Fruit fly (Drosophila melanogaster) whole organism, embryonic: Measurements from ENCODE around the gene Tfb4.

Experiments used
- Atf-2 ChIP-seq: fragments of 200-800 bp; sonication (Bioruptor generic); optimal IDR thresholded peaks from 2 replicates; lab custom pipeline; 2016; ENCODE audit warnings: missing biosample characterization, missing genetic modification characterization
- CG12769 ChIP-seq: fragments of 200-800 bp; sonication (Bioruptor generic); optimal IDR thresholded peaks from 2 replicates; lab custom pipeline; 2019; ENCODE audit warnings: missing biosample characterization, mild to moderate bottlenecking, missing genetic modification characterization, moderate library complexity
- CG14050 ChIP-seq: fragments of 200-800 bp; sonication (Bioruptor generic); IDR thresholded peaks from 3 replicates; pipeline ENCODE4 v1.3.6; 2022; ENCODE audit warnings: missing biosample characterization, missing genetic modification characterization
- CG15269 ChIP-seq: fragments of 200-800 bp; sonication (Bioruptor generic); optimal IDR thresholded peaks from 2 replicates; lab custom pipeline; 2018; ENCODE audit warnings: missing biosample characterization, mild to moderate bottlenecking, missing genetic modification characterization, moderate library complexity
- CG1529 ChIP-seq: fragments of 200-800 bp; sonication (Bioruptor generic); optimal IDR thresholded peaks from 3 replicates; lab custom pipeline; 2018; ENCODE audit warnings: missing biosample characterization, missing genetic modification characterization
- CG15479 ChIP-seq: fragments of 200-800 bp; sonication (Bioruptor generic); optimal IDR thresholded peaks from 3 replicates; lab custom pipeline; 2019; ENCODE audit warnings: missing biosample characterization, mild to moderate bottlenecking, missing genetic modification characterization, moderate library complexity
- CG16813 ChIP-seq: fragments of 200-800 bp; sonication (Bioruptor generic); IDR thresholded peaks from 3 replicates; pipeline ENCODE4 v1.3.6; 2022; ENCODE audit warnings: missing biosample characterization, missing genetic modification characterization; ENCODE audit not compliant: partially characterized antibody
- CG2120 ChIP-seq: fragments of 200-800 bp; sonication (Bioruptor generic); optimal IDR thresholded peaks from 3 replicates; lab custom pipeline; 2016; ENCODE audit warnings: missing biosample characterization, missing genetic modification characterization
- CG2199 ChIP-seq: fragments of 200-800 bp; sonication (Bioruptor generic); IDR thresholded peaks from 3 replicates; pipeline ENCODE4 v1.3.6; 2022; ENCODE audit warnings: missing biosample characterization, missing genetic modification characterization
- CG2712 ChIP-seq: fragments of 200-800 bp; optimal IDR thresholded peaks from 3 replicates; lab custom pipeline; 2019; ENCODE audit warnings: missing biosample characterization, mild to moderate bottlenecking, missing genetic modification characterization, moderate library complexity
- CG3065 ChIP-seq: fragments of 200-800 bp; sonication (Bioruptor generic); optimal IDR thresholded peaks from 2 replicates; lab custom pipeline; 2016; ENCODE audit warnings: missing biosample characterization, missing genetic modification characterization
- CG3281 ChIP-seq: fragments of 200-800 bp; sonication (Bioruptor generic); optimal IDR thresholded peaks from 3 replicates; lab custom pipeline; 2017; ENCODE audit warnings: missing biosample characterization, mild to moderate bottlenecking, missing genetic modification characterization
- CG3407 ChIP-seq: fragments of 200-800 bp; sonication (Bioruptor generic); optimal IDR thresholded peaks from 2 replicates; lab custom pipeline; 2018; ENCODE audit warnings: missing biosample characterization, mild to moderate bottlenecking, missing genetic modification characterization
- CG3847 ChIP-seq: fragments of 200-800 bp; sonication (Bioruptor generic); IDR thresholded peaks from 2 replicates; pipeline ENCODE4 v1.3.6; 2022; ENCODE audit warnings: missing biosample characterization, missing genetic modification characterization
- CG4282 ChIP-seq: fragments of 200-800 bp; sonication (Bioruptor generic); optimal IDR thresholded peaks from 2 replicates; lab custom pipeline; 2016; ENCODE audit warnings: missing biosample characterization, missing genetic modification characterization
- CG7839 ChIP-seq: fragments of 200-800 bp; sonication (Bioruptor generic); optimal IDR thresholded peaks from 3 replicates; lab custom pipeline; 2018; ENCODE audit warnings: missing biosample characterization, mild to moderate bottlenecking, missing genetic modification characterization, moderate library complexity
- CG8290 ChIP-seq, 3 experiments: fragments of 200-800 bp; sonication (Bioruptor generic); optimal IDR thresholded peaks; 2 replicates each; lab custom pipeline; 2016 to 2019; ENCODE audit warnings: missing biosample characterization in 3 of 3, missing genetic modification characterization in 3 of 3, mild to moderate bottlenecking in 2 of 3, moderate library complexity in 1 of 3
- CG8359 ChIP-seq: fragments of 200-800 bp; sonication (Bioruptor generic); optimal IDR thresholded peaks from 2 replicates; lab custom pipeline; 2017; ENCODE audit warnings: missing biosample characterization, mild to moderate bottlenecking, missing genetic modification characterization, borderline replicate concordance
- CTCF ChIP-seq: fragments of 200-800 bp; sonication (Bioruptor generic); optimal IDR thresholded peaks from 2 replicates; lab custom pipeline; 2017; ENCODE audit warnings: missing biosample characterization, mild to moderate bottlenecking, missing genetic modification characterization, moderate library complexity
- E2f1 ChIP-seq: fragments of 200-800 bp; sonication (Bioruptor generic); IDR thresholded peaks from 2 replicates; pipeline ENCODE4 v1.3.6; 2022; ENCODE audit warnings: missing biosample characterization, missing genetic modification characterization
- E2f2 ChIP-seq: fragments of 200-800 bp; sonication (Bioruptor generic); IDR thresholded peaks from 2 replicates; pipeline ENCODE4 v1.3.6; 2022; ENCODE audit warnings: missing biosample characterization, missing genetic modification characterization
- ERR ChIP-seq: fragments of 200-800 bp; sonication (Bioruptor generic); optimal IDR thresholded peaks from 2 replicates; lab custom pipeline; 2016; ENCODE audit warnings: missing biosample characterization, missing genetic modification characterization
- Ets65A ChIP-seq: fragments of 200-800 bp; sonication (Bioruptor generic); peaks from one replicate; lab custom pipeline; 2016; ENCODE audit warnings: missing biosample characterization, missing genetic modification characterization
- GATAe ChIP-seq: fragments of 200-800 bp; sonication (Bioruptor generic); conservative IDR thresholded peaks from 2 replicates; pipeline ENCODE4 v1.3.6; 2022; ENCODE audit warnings: missing biosample characterization, missing genetic modification characterization
- Kr ChIP-seq: fragments of 200-800 bp; sonication (Bioruptor generic); optimal IDR thresholded peaks from 2 replicates; lab custom pipeline; 2017; ENCODE audit warnings: missing biosample characterization, mild to moderate bottlenecking, missing genetic modification characterization
- Lhr ChIP-seq: fragments of 200-800 bp; sonication (Bioruptor generic); optimal IDR thresholded peaks from 3 replicates; lab custom pipeline; 2017; ENCODE audit warnings: mild to moderate bottlenecking, missing biosample characterization, missing genetic modification reagents, missing genetic modification characterization
- Max ChIP-seq: fragments of 200-800 bp; sonication (Bioruptor generic); optimal IDR thresholded peaks from 2 replicates; lab custom pipeline; 2016; ENCODE audit warnings: missing biosample characterization, mild to moderate bottlenecking, missing genetic modification characterization
- NfI ChIP-seq: fragments of 200-800 bp; sonication (Bioruptor generic); optimal IDR thresholded peaks from 3 replicates; lab custom pipeline; 2018; ENCODE audit warnings: missing biosample characterization, mild to moderate bottlenecking, missing genetic modification characterization, moderate library complexity
- Opbp ChIP-seq: fragments of 200-800 bp; sonication (Bioruptor generic); IDR thresholded peaks from 3 replicates; pipeline ENCODE4 v1.3.6; 2022; ENCODE audit warnings: missing biosample characterization, missing genetic modification characterization; ENCODE audit not compliant: partially characterized antibody
- Poxn ChIP-seq: fragments of 200-800 bp; sonication (Bioruptor generic); IDR thresholded peaks from 2 replicates; pipeline ENCODE4 v1.3.6; 2022; ENCODE audit warnings: missing biosample characterization, missing genetic modification characterization
- Vsx1 ChIP-seq: fragments of 200-800 bp; sonication (Bioruptor generic); optimal IDR thresholded peaks from 2 replicates; lab custom pipeline; 2017; ENCODE audit warnings: missing biosample characterization, mild to moderate bottlenecking, missing genetic modification characterization, missing genetic modification reagents
- YL-1 ChIP-seq: fragments of 200-800 bp; sonication (Bioruptor generic); optimal IDR thresholded peaks from 3 replicates; lab custom pipeline; 2017; ENCODE audit warnings: missing biosample characterization, mild to moderate bottlenecking, missing genetic modification characterization
- aop ChIP-seq: fragments of 200-800 bp; sonication (Bioruptor generic); IDR thresholded peaks from 2 replicates; pipeline ENCODE4 v1.3.6; 2022; ENCODE audit warnings: missing biosample characterization, missing genetic modification characterization
- chinmo ChIP-seq: fragments of 200-800 bp; sonication (Bioruptor generic); IDR thresholded peaks from 4 replicates; pipeline ENCODE4 v1.3.6; 2022; ENCODE audit warnings: missing biosample characterization, missing genetic modification characterization; ENCODE audit not compliant: partially characterized antibody
- cwo ChIP-seq: fragments of 200-800 bp; sonication (Bioruptor generic); optimal IDR thresholded peaks from 3 replicates; lab custom pipeline; 2017; ENCODE audit warnings: missing biosample characterization, missing genetic modification characterization, mild to moderate bottlenecking, moderate library complexity, missing genetic modification reagents
- fd3F ChIP-seq: fragments of 200-800 bp; sonication (Bioruptor generic); optimal IDR thresholded peaks from 2 replicates; lab custom pipeline; 2018; ENCODE audit warnings: missing biosample characterization, mild to moderate bottlenecking, missing genetic modification characterization, moderate library complexity
- gce ChIP-seq: fragments of 200-800 bp; sonication (Bioruptor generic); IDR thresholded peaks from 3 replicates; pipeline ENCODE4 v1.3.6; 2022; ENCODE audit warnings: missing biosample characterization, missing genetic modification characterization
- gfzf ChIP-seq: fragments of 200-800 bp; sonication (Bioruptor generic); optimal IDR thresholded peaks from 2 replicates; lab custom pipeline; 2016; ENCODE audit warnings: missing biosample characterization, mild to moderate bottlenecking, missing genetic modification characterization, moderate library complexity
- grau ChIP-seq: fragments of 200-800 bp; optimal IDR thresholded peaks from 3 replicates; lab custom pipeline; 2019; ENCODE audit warnings: missing biosample characterization, mild to moderate bottlenecking, missing genetic modification characterization, moderate library complexity
- lola ChIP-seq, 3 experiments: fragments of >200 bp in 2 of 3; fragments of 200-800 bp in 1 of 3; sonication (Bioruptor generic) in 1 of 3; optimal IDR thresholded peaks; 2 replicates each; lab custom pipeline; 2017 to 2019; ENCODE audit warnings: missing biosample characterization in 3 of 3, missing genetic modification characterization in 3 of 3, mild to moderate bottlenecking in 1 of 3, moderate library complexity in 1 of 3
- luna ChIP-seq: fragments of 200-800 bp; sonication (Bioruptor generic); optimal IDR thresholded peaks from 2 replicates; lab custom pipeline; 2016; ENCODE audit warnings: missing biosample characterization, missing genetic modification characterization
- otp ChIP-seq: fragments of 200-800 bp; sonication (Bioruptor generic); IDR thresholded peaks from 3 replicates; pipeline ENCODE4, ENCODE4 v1.3.6; 2022; ENCODE audit warnings: missing biosample characterization, missing genetic modification characterization
- pho ChIP-seq: fragments of 200-800 bp; sonication (Bioruptor generic); optimal IDR thresholded peaks from 2 replicates; lab custom pipeline; 2016; ENCODE audit warnings: missing biosample characterization, missing genetic modification characterization
- pita ChIP-seq: fragments of 200-800 bp; sonication (Bioruptor generic); optimal IDR thresholded peaks from 2 replicates; lab custom pipeline; 2017; ENCODE audit warnings: missing biosample characterization, mild to moderate bottlenecking, missing genetic modification characterization
- prd ChIP-seq, 3 experiments: fragments of >200 bp in 2 of 3; fragments of 200-800 bp in 1 of 3; sonication (Bioruptor generic) in 1 of 3; optimal IDR thresholded peaks in 2 of 3; IDR thresholded peaks in 1 of 3; 2 replicates in 2 of 3; 3 replicates in 1 of 3; pipeline versions ENCODE4 v1.3.6 to Lab custom; 2017 to 2022; ENCODE audit warnings: missing biosample characterization in 1 of 3, missing genetic modification characterization in 1 of 3
- schlank ChIP-seq: fragments of 200-800 bp; sonication (Bioruptor generic); optimal IDR thresholded peaks from 2 replicates; lab custom pipeline; 2018; ENCODE audit warnings: missing biosample characterization, mild to moderate bottlenecking, missing genetic modification characterization
- slp2 ChIP-seq: fragments of 200-800 bp; sonication (Bioruptor generic); optimal IDR thresholded peaks from 2 replicates; lab custom pipeline; 2016; ENCODE audit warnings: missing biosample characterization, missing genetic modification characterization
- so ChIP-seq: fragments of 200-800 bp; sonication (Bioruptor generic); IDR thresholded peaks from 3 replicates; pipeline ENCODE4 v1.3.6; 2022; ENCODE audit warnings: missing biosample characterization, missing genetic modification characterization
- usp ChIP-seq: fragments of >200 bp; optimal IDR thresholded peaks from 2 replicates; lab custom pipeline; 2017; ENCODE audit warnings: missing biosample characterization, missing genetic modification characterization
- zfh1 ChIP-seq: fragments of 200-800 bp; sonication (Bioruptor generic); IDR thresholded peaks from 3 replicates; pipeline ENCODE4 v1.3.6; 2022; ENCODE audit warnings: missing biosample characterization, missing genetic modification characterization

Gene Tfb4

dm6 chr2L:1118149-1118548, 32.3 kb downstream of the Tfb4 start (continued):
- TF ChIP-seq CG2199 (GFP tag; lab: Robert Waterston, UW) (0 out of 3 replicates have a peak, but pooled peaks have one; percentile 52), slp2 (GFP tag; lab: Kevin White, UChicago) (no peak), E2f2 (GFP tag; lab: Robert Waterston, UW) (peak; percentile 11; the same call in 1 of the 2 replicates), zfh1 (GFP tag; lab: Robert Waterston, UW) (no peak), luna (GFP tag; lab: Kevin White, UChicago) (no peak), CG3407 (GFP tag; lab: Kevin White, UChicago) (peak; percentile 36), CG15479 (GFP tag; lab: Kevin White, UChicago) (no peak), CG2120 (GFP tag; lab: Kevin White, UChicago) (no peak), Ets65A (GFP tag; lab: Kevin White, UChicago) (peak; percentile 35), grau (tag; lab: Kevin White, UChicago) (no peak), CG8359 (GFP tag; lab: Kevin White, UChicago) (no peak), CG3281 (GFP tag; lab: Kevin White, UChicago) (no peak), NfI (GFP tag; lab: Kevin White, UChicago) (no peak), schlank (no peak), CG4282 (GFP tag; lab: Kevin White, UChicago) (no peak), CG16813 (GFP tag; lab: Robert Waterston, UW) (peak; percentile 36; the same call in 1 of the 3 replicates), pho (GFP tag; lab: Kevin White, UChicago) (no peak), Lhr (GFP tag; lab: Kevin White, UChicago) (no peak), CG3847 (GFP tag; lab: Robert Waterston, UW) (0 out of 2 replicates have a peak, but pooled peaks have one; percentile 7), CG2712 (tag; lab: Kevin White, UChicago) (no peak), CG1529 (no peak), aop (GFP tag; lab: Robert Waterston, UW) (no peak), CG12769 (tag; lab: Kevin White, UChicago) (peak; percentile 91), YL-1 (GFP tag; lab: Kevin White, UChicago) (peak; percentile 2), Opbp (GFP tag; lab: Robert Waterston, UW) (no peak), Atf-2 (GFP tag; lab: Kevin White, UChicago) (no peak), gfzf (peak; percentile 11), E2f1 (GFP tag; lab: Robert Waterston, UW) (0 out of 2 replicates have a peak, but pooled peaks have one; percentile 22), Kr (GFP tag; lab: Kevin White, UChicago) (no peak), usp (GFP tag; lab: Kevin White, UChicago) (no peak), chinmo (GFP tag; lab: Robert Waterston, UW) (0 out of 4 replicates have a peak, but pooled peaks have one; percentile 11), pita (peak; percentile 48), prd (optimal IDR thresholded peaks at IDR 0.05; lab: Kevin White, UChicago) (no peak), prd (GFP tag; IDR thresholded peaks at IDR 0.05; lab: Robert Waterston, UW) (0 out of 3 replicates have a peak, but pooled peaks have one; percentile 30), Poxn (no peak), CTCF (peak; percentile 63), gce (no peak), Vsx1 (no peak), fd3F (GFP tag; lab: Kevin White, UChicago) (no peak), ERR (GFP tag; lab: Kevin White, UChicago) (no peak), CG14050 (GFP tag; lab: Robert Waterston, UW) (no peak), otp (no peak), CG3065 (GFP tag; lab: Kevin White, UChicago) (no peak), CG8290 (GFP tag; optimal IDR thresholded peaks at IDR 0.05; lab: Kevin White, UChicago) (no peak), CG8290 (tag; optimal IDR thresholded peaks at IDR 0.05; lab: Kevin White, UChicago) (peak in 1 of 2 experiments; percentile 20), CG7839 (tag; lab: Kevin White, UChicago) (no peak), cwo (GFP tag; lab: Kevin White, UChicago) (no peak), GATAe (GFP tag; lab: Robert Waterston, UW) (no peak), CG15269 (tag; lab: Kevin White, UChicago) (no peak), Max (GFP tag; lab: Kevin White, UChicago) (peak; percentile 17), so (peak; percentile 31; the same call in 1 of the 3 replicates), lola (GFP tag; optimal IDR thresholded peaks at IDR 0.05; lab: Kevin White, UChicago) (no peak)
